Worm (Caenorhabditis elegans) whole organism, L2 larva: Measurements from ENCODE around the gene clec-86.

Source experiments
- blmp-1 ChIP-seq: sonication (generic microtip); optimal IDR thresholded peaks from 2 replicates; lab custom pipeline; 2017; ENCODE audit warnings: missing genetic modification characterization, mild to moderate bottlenecking, missing compliant biosample characterization, antibody characterized with exemption, moderate library complexity; ENCODE audit not compliant: insufficient read depth
- nhr-10 ChIP-seq: sonication (generic microtip); optimal IDR thresholded peaks from 2 replicates; lab custom pipeline; 2017; ENCODE audit warnings: missing biosample characterization, missing genetic modification characterization
- nhr-237 ChIP-seq: fragments of 150-350 bp; optimal IDR thresholded peaks from 2 replicates; lab custom pipeline; 2014; ENCODE audit warnings: missing biosample characterization, missing genetic modification characterization
- ztf-11 ChIP-seq: sonication (generic microtip); optimal IDR thresholded peaks from 2 replicates; lab custom pipeline; 2017; ENCODE audit warnings: missing biosample characterization, missing genetic modification characterization

clec-86 gene

ce11 chrX:7187602-7188001 is 47.9 kb downstream of the clec-86 start, which contains the start of gene C55B6.4:
TSS of gene C55B6.4 (minus strand) at chrX:7187702.
- TF ChIP-seq ztf-11 (tag; lab: Kevin White, UChicago) (no peak), nhr-10 (tag; lab: Kevin White, UChicago) (no peak), blmp-1 (tag; lab: Kevin White, UChicago) (no peak), nhr-237 (no peak)
